Worm (Caenorhabditis elegans) whole organism, mixed stage, embryonic: ENCODE data around the gene B0464.9.

Experiments
- M03D4.4 ChIP-seq: sonication (generic microtip); optimal IDR thresholded peaks from 2 replicates; lab custom pipeline; 2017; ENCODE audit warnings: mild to moderate bottlenecking, missing genetic modification characterization, missing compliant biosample characterization
- bed-3 ChIP-seq: fragments of 200-800 bp; sonication (Bioruptor generic); optimal IDR thresholded peaks from 3 replicates; lab custom pipeline; 2018; ENCODE audit warnings: mild to moderate bottlenecking, missing genetic modification characterization, moderate library complexity, missing compliant biosample characterization
- ceh-39 ChIP-seq: fragments of 150-350 bp; optimal IDR thresholded peaks from 2 replicates; lab custom pipeline; 2014; ENCODE audit warnings: missing biosample characterization, missing genetic modification characterization
- ceh-43 ChIP-seq: fragments of 200-800 bp; sonication (Bioruptor generic); optimal IDR thresholded peaks from 2 replicates; lab custom pipeline; 2018; ENCODE audit warnings: mild to moderate bottlenecking, missing genetic modification characterization, moderate library complexity, missing compliant biosample characterization
- ceh-83 ChIP-seq: fragments of 200-800 bp; sonication (Bioruptor generic); optimal IDR thresholded peaks from 2 replicates; lab custom pipeline; 2018; ENCODE audit warnings: mild to moderate bottlenecking, missing genetic modification characterization, missing compliant biosample characterization
- ces-1 ChIP-seq: fragments of 150-350 bp; optimal IDR thresholded peaks from 2 replicates; lab custom pipeline; 2014; ENCODE audit warnings: missing biosample characterization, missing genetic modification reagents, missing genetic modification characterization
- cnd-1 ChIP-seq: fragments of 200-800 bp; sonication (Bioruptor generic); optimal IDR thresholded peaks from 2 replicates; lab custom pipeline; 2018; ENCODE audit warnings: mild to moderate bottlenecking, missing genetic modification characterization, missing compliant biosample characterization
- drap-1 ChIP-seq: fragments of 200-800 bp; sonication (Bioruptor generic); optimal IDR thresholded peaks from 3 replicates; lab custom pipeline; 2018; ENCODE audit warnings: mild to moderate bottlenecking, missing genetic modification characterization, missing compliant biosample characterization
- elt-1 ChIP-seq: sonication (generic microtip); optimal IDR thresholded peaks from 2 replicates; lab custom pipeline; 2017; ENCODE audit warnings: missing genetic modification characterization, mild to moderate bottlenecking, missing compliant biosample characterization, antibody characterized with exemption, moderate library complexity, borderline replicate concordance; ENCODE audit not compliant: insufficient read depth
- elt-3 ChIP-seq: fragments of 150-350 bp; optimal IDR thresholded peaks from 2 replicates; lab custom pipeline; 2014; ENCODE audit warnings: missing biosample characterization, missing genetic modification characterization
- flh-1 ChIP-seq: fragments of 200-800 bp; sonication (Bioruptor generic); optimal IDR thresholded peaks from 2 replicates; lab custom pipeline; 2018; ENCODE audit warnings: mild to moderate bottlenecking, missing genetic modification characterization, moderate library complexity, missing compliant biosample characterization
- ham-2 ChIP-seq: fragments of 200-800 bp; sonication (Bioruptor generic); optimal IDR thresholded peaks from 2 replicates; lab custom pipeline; 2018; ENCODE audit warnings: mild to moderate bottlenecking, missing genetic modification characterization, missing compliant biosample characterization
- hlh-1 ChIP-seq: fragments of 150-350 bp; optimal IDR thresholded peaks from 2 replicates; lab custom pipeline; 2014; ENCODE audit warnings: missing biosample characterization, missing genetic modification reagents, missing genetic modification characterization
- lin-32 ChIP-seq: fragments of 200-800 bp; sonication (Bioruptor generic); optimal IDR thresholded peaks from 2 replicates; lab custom pipeline; 2018; ENCODE audit warnings: mild to moderate bottlenecking, missing genetic modification characterization, missing compliant biosample characterization
- lsy-2 ChIP-seq: fragments of 150-350 bp; optimal IDR thresholded peaks from 2 replicates; lab custom pipeline; 2014; ENCODE audit warnings: missing biosample characterization, missing genetic modification characterization
- mab-5 ChIP-seq: fragments of 150-350 bp; optimal IDR thresholded peaks from 2 replicates; lab custom pipeline; 2014; ENCODE audit warnings: missing biosample characterization, missing genetic modification characterization
- mep-1 ChIP-seq: fragments of 150-350 bp; optimal IDR thresholded peaks from 2 replicates; lab custom pipeline; 2017; ENCODE audit warnings: missing biosample characterization, missing genetic modification reagents, missing genetic modification characterization, inconsistent platforms
- mls-2 ChIP-seq: sonication (generic microtip); optimal IDR thresholded peaks from 2 replicates; lab custom pipeline; 2016; ENCODE audit warnings: mild to moderate bottlenecking, missing genetic modification characterization, moderate library complexity, missing compliant biosample characterization
- nhr-2 ChIP-seq: fragments of 150-350 bp; optimal IDR thresholded peaks from 2 replicates; lab custom pipeline; 2014; ENCODE audit warnings: missing biosample characterization, missing genetic modification characterization
- nhr-237 ChIP-seq: fragments of 150-350 bp; optimal IDR thresholded peaks from 2 replicates; lab custom pipeline; 2014; ENCODE audit warnings: missing biosample characterization, missing genetic modification characterization
- nhr-28 ChIP-seq: fragments of 150-350 bp; optimal IDR thresholded peaks from 2 replicates; lab custom pipeline; 2014; ENCODE audit warnings: missing biosample characterization, missing genetic modification characterization
- sem-2 ChIP-seq: fragments of 200-800 bp; sonication (Bioruptor generic); optimal IDR thresholded peaks from 2 replicates; lab custom pipeline; 2018; ENCODE audit warnings: mild to moderate bottlenecking, missing genetic modification characterization, missing compliant biosample characterization
- snpc-4 ChIP-seq: fragments of 150-350 bp; optimal IDR thresholded peaks from 2 replicates; lab custom pipeline; 2014; ENCODE audit warnings: missing biosample characterization, missing genetic modification characterization
- sptf-1 ChIP-seq: sonication (generic microtip); optimal IDR thresholded peaks from 2 replicates; lab custom pipeline; 2017; ENCODE audit warnings: mild to moderate bottlenecking, missing genetic modification characterization, moderate library complexity, missing compliant biosample characterization
- tbx-8 ChIP-seq: fragments of 200-800 bp; sonication (Bioruptor generic); optimal IDR thresholded peaks from 2 replicates; lab custom pipeline; 2018; ENCODE audit warnings: mild to moderate bottlenecking, missing genetic modification characterization, moderate library complexity, missing compliant biosample characterization
- unc-120 ChIP-seq: sonication (generic microtip); optimal IDR thresholded peaks from 2 replicates; lab custom pipeline; 2017; ENCODE audit warnings: missing genetic modification characterization, missing compliant biosample characterization; ENCODE audit not compliant: poor library complexity, severe bottlenecking
- unc-39 ChIP-seq: fragments of 150-350 bp; optimal IDR thresholded peaks from 2 replicates; lab custom pipeline; 2014; ENCODE audit warnings: missing biosample characterization, missing genetic modification characterization
- unc-62 ChIP-seq: fragments of 150-350 bp; optimal IDR thresholded peaks from 2 replicates; lab custom pipeline; 2014; ENCODE audit warnings: missing biosample characterization, missing genetic modification reagents, missing genetic modification characterization
- zip-8 ChIP-seq: fragments of 150-350 bp; optimal IDR thresholded peaks from 2 replicates; lab custom pipeline; 2014; ENCODE audit warnings: missing biosample characterization, missing genetic modification characterization
- ztf-11 ChIP-seq: fragments of 150-350 bp; optimal IDR thresholded peaks from 2 replicates; lab custom pipeline; 2014; ENCODE audit warnings: missing biosample characterization, missing genetic modification characterization

The B0464.9 gene

DNA sequence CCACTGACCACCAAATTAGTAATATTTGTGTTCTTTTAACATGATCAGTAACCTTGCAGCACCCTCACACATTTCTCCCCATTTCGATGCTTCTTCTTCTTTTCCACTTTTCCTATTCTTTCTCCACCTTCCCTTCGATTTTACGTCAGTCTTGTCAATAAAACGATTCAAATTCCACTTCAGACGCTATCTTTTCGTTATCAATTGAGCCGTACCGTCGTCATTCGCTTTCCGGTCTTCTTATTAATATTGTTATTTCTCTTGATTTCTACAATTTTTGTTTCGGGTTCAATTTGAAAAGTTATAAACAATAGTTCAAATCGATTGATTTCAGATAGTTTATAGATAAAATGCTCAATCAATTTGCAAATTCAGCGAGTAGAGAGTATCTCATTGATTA lies 21.9 kb downstream of the B0464.9 start:
- TF ChIP-seq elt-3 (tag; lab: Kevin White, UChicago): no peak

ce11 chrIII:9488027-9488426 lies 22.5 kb downstream of the B0464.9 start:
- TF ChIP-seq unc-62 (GFP tag; lab: Kevin White, UChicago) (no peak), elt-3 (tag; lab: Kevin White, UChicago) (no peak), drap-1 (GFP tag; lab: Kevin White, UChicago) (no peak), lin-32 (GFP tag; lab: Kevin White, UChicago) (no peak), mls-2 (tag; lab: Kevin White, UChicago) (no peak), ceh-39 (no peak), ceh-43 (no peak), tbx-8 (GFP tag; lab: Kevin White, UChicago) (no peak), hlh-1 (tag; lab: Kevin White, UChicago) (no peak), ztf-11 (tag; lab: Kevin White, UChicago) (no peak), mab-5 (tag; lab: Kevin White, UChicago) (no peak), zip-8 (tag; lab: Kevin White, UChicago) (no peak), mep-1 (tag; lab: Kevin White, UChicago) (no peak), bed-3 (GFP tag; lab: Kevin White, UChicago) (no peak), ces-1 (no peak)

DNA sequence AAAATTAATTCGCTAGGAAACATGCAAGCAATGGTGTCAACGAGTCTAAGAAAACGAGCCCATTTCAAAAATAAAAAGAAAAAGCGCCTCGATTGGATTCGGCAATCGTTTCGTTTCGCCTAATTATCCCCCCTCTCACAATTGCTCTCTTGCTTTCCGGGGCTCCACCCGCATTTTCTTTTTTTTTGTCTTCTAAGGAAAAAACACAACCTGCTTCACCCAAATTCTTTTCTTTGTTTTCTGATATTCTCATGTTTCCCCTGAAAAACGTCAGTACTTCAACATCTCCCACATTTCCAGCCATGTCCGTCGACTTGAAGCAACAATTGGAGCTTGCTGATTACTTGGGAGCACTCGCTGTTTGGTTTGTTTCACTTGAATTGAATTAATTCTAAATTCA lies 22.9 kb downstream of the B0464.9 start, which contains the start of gene nlp-36:
nlp-36 (plus strand) TSS at position 301 of the 400 bp plus-strand sequence.
- no peak for TF ChIP-seq mep-1 (tag; lab: Kevin White, UChicago)
- no peak for TF ChIP-seq zip-8 (tag; lab: Kevin White, UChicago)
- no peak for TF ChIP-seq sem-2 (GFP tag; lab: Kevin White, UChicago)
- no peak for TF ChIP-seq bed-3 (GFP tag; lab: Kevin White, UChicago)
- TF ChIP-seq drap-1 (GFP tag; lab: Kevin White, UChicago): no peak
- TF ChIP-seq ceh-43: no peak
- no peak for TF ChIP-seq ces-1
- no peak for TF ChIP-seq mab-5 (tag; lab: Kevin White, UChicago)
- no peak for TF ChIP-seq unc-39 (tag; lab: Kevin White, UChicago)
- TF ChIP-seq lsy-2 (tag; lab: Kevin White, UChicago): no peak

ce11 chrIII:9489798-9490197 lies 24.2 kb downstream of the B0464.9 start:
- TF ChIP-seq ceh-39 (no peak), elt-1 (tag; lab: Kevin White, UChicago) (no peak), nhr-237 (tag; lab: Kevin White, UChicago) (no peak), sptf-1 (tag; lab: Kevin White, UChicago) (no peak), flh-1 (no peak), nhr-28 (tag; lab: Kevin White, UChicago) (no peak), tbx-8 (GFP tag; lab: Kevin White, UChicago) (no peak), ces-1 (no peak), zip-8 (tag; lab: Kevin White, UChicago) (no peak), lin-32 (GFP tag; lab: Kevin White, UChicago) (no peak), M03D4.4 (no peak), sem-2 (GFP tag; lab: Kevin White, UChicago) (no peak), ceh-43 (no peak), mab-5 (tag; lab: Kevin White, UChicago) (no peak), unc-120 (tag; lab: Kevin White, UChicago) (no peak), ham-2 (GFP tag; lab: Kevin White, UChicago) (no peak)

ce11 chrIII:9490783-9491547 lies 25.4 kb downstream of the B0464.9 start, which contains the start of the genes dars-1 and ctr-9:
Gene dars-1 (minus strand): TSS chrIII:9491215.
Gene ctr-9 (plus strand): TSS chrIII:9491396.
- TF ChIP-seq ceh-83 (GFP tag; lab: Kevin White, UChicago): no peak
- no peak for TF ChIP-seq drap-1 (GFP tag; lab: Kevin White, UChicago)
- TF ChIP-seq tbx-8 (GFP tag; lab: Kevin White, UChicago): no peak
- no peak for TF ChIP-seq elt-3 (tag; lab: Kevin White, UChicago)
- TF ChIP-seq hlh-1 (tag; lab: Kevin White, UChicago): no peak
- no peak for TF ChIP-seq snpc-4 (tag; lab: Kevin White, UChicago)
- no peak for TF ChIP-seq mep-1 (tag; lab: Kevin White, UChicago)
- TF ChIP-seq nhr-2 (tag; lab: Kevin White, UChicago): no peak
- TF ChIP-seq nhr-237 (tag; lab: Kevin White, UChicago): no peak
- TF ChIP-seq ces-1: no peak
- TF ChIP-seq lin-32 (GFP tag; lab: Kevin White, UChicago): no peak
- TF ChIP-seq M03D4.4: no peak
- no peak for TF ChIP-seq cnd-1
- TF ChIP-seq flh-1: no peak
